Fruit fly (Drosophila melanogaster): ENCODE measurements around the gene CkIalpha.

Gene CkIalpha

DNA sequence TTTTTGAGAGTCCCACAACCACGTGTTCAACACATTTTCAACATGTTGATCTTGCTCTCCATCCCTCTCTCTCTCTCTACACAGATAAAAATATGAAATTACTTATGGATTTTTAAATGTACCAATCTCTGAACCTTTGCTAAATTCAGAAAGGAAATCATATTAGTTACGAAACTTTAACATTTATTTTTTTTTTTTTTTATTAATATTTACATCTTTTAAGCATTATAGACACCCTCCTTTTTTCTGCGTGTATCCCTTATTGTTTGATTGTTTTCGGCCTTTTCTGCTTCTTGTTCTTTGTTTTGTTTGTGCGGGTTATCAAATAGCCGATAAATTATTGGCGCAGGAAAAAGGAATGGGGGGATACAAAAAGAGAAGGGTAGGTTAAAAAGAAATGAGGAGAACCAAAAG is 13.1 kb downstream of the CkIalpha start (continued):
- TF ChIP-seq twi (tag; optimal IDR thresholded peaks at IDR 0.05) (peak; percentile 100), ap (GFP tag; IDR thresholded peaks at IDR 0.05) (peak; percentile 93), Sry-δ (GFP tag; optimal IDR thresholded peaks at IDR 0.05) (peak; percentile 44), CG6813 (GFP tag; optimal IDR thresholded peaks at IDR 0.05) (peak; percentile 95), vnd (GFP tag; IDR thresholded peaks at IDR 0.05; ENCODE audit: partially characterized antibody) (no peak), Blimp-1 (GFP tag; optimal IDR thresholded peaks at IDR 0.05) (peak; percentile 97), CG2129 (GFP tag; IDR thresholded peaks at IDR 0.05; ENCODE audit: partially characterized antibody) (no peak), fd64A (GFP tag; optimal IDR thresholded peaks at IDR 0.05) (peak; percentile 70), BEAF-32 (GFP tag; optimal IDR thresholded peaks at IDR 0.05) (no peak), yki (optimal IDR thresholded peaks at IDR 0.05) (no peak), kni (GFP tag; optimal IDR thresholded peaks at IDR 0.05) (peak; percentile 79), luna (GFP tag; optimal IDR thresholded peaks at IDR 0.05) (peak; percentile 41), p53 (GFP tag; optimal IDR thresholded peaks at IDR 0.05) (peak; percentile 11), CG12236 (GFP tag; optimal IDR thresholded peaks at IDR 0.05) (peak; percentile 51), CG30431 (GFP tag; optimal IDR thresholded peaks at IDR 0.05) (peak; percentile 86), Oaz (GFP tag; IDR thresholded peaks at IDR 0.05) (peak; percentile 84), B-H1 (GFP tag; IDR thresholded peaks at IDR 0.05) (peak; percentile 91), PHDP (tag; optimal IDR thresholded peaks at IDR 0.05) (peak; percentile 97), CG2875 (GFP tag; optimal IDR thresholded peaks at IDR 0.05) (peak; percentile 91), YL-1 (GFP tag; optimal IDR thresholded peaks at IDR 0.05) (peak; percentile 73), Elba2 (GFP tag; optimal IDR thresholded peaks at IDR 0.05) (peak; percentile 80), Dp (GFP tag; optimal IDR thresholded peaks at IDR 0.05) (no peak), fd102C (GFP tag; optimal IDR thresholded peaks at IDR 0.05) (peak; percentile 87), CG9215 (GFP tag; IDR thresholded peaks at IDR 0.05) (peak; percentile 93), nerfin-1 (tag; optimal IDR thresholded peaks at IDR 0.05) (peak; percentile 96), chm (GFP tag; IDR thresholded peaks at IDR 0.05) (peak; percentile 94), CG8478 (optimal IDR thresholded peaks at IDR 0.05) (no peak), her (GFP tag; optimal IDR thresholded peaks at IDR 0.05) (peak; percentile 13), ash1 (GFP tag; optimal IDR thresholded peaks at IDR 0.05) (peak; percentile 61), CG4360 (GFP tag; IDR thresholded peaks at IDR 0.05) (peak; percentile 61), Ravus (GFP tag; IDR thresholded peaks at IDR 0.05) (peak; percentile 87), CG42726 (GFP tag; IDR thresholded peaks at IDR 0.05; ENCODE audit: partially characterized antibody) (no peak), lilli (GFP tag; optimal IDR thresholded peaks at IDR 0.05) (peak; percentile 89), Oli (tag; optimal IDR thresholded peaks at IDR 0.05) (peak; percentile 96), CG13775 (GFP tag; optimal IDR thresholded peaks at IDR 0.05) (peak; percentile 95), Doc3 (GFP tag; IDR thresholded peaks at IDR 0.05; ENCODE audit: partially characterized antibody) (no peak), CG1792 (GFP tag; optimal IDR thresholded peaks at IDR 0.05) (peak; percentile 71), CG10274 (GFP tag; optimal IDR thresholded peaks at IDR 0.05) (peak; percentile 75), run (tag; optimal IDR thresholded peaks at IDR 0.05) (peak; percentile 86), CG18619 (GFP tag; optimal IDR thresholded peaks at IDR 0.05) (peak; percentile 94), E2f2 (GFP tag; IDR thresholded peaks at IDR 0.05) (peak; percentile 76), CG31365 (tag; optimal IDR thresholded peaks at IDR 0.05) (peak; percentile 52), NK7.1 (GFP tag; optimal IDR thresholded peaks at IDR 0.05) (peak; percentile 74), CG32767 (GFP tag; IDR thresholded peaks at IDR 0.05) (peak; percentile 93), CG2199 (GFP tag; IDR thresholded peaks at IDR 0.05) (peak; percentile 87; the same call in 2 of the 3 replicates), ato (GFP tag; IDR thresholded peaks at IDR 0.05; ENCODE audit: partially characterized antibody) (no peak), Bgb (GFP tag; IDR thresholded peaks at IDR 0.05; ENCODE audit: partially characterized antibody) (no peak), Rx (GFP tag; IDR thresholded peaks at IDR 0.05) (peak; percentile 82), CG9817 (tag; optimal IDR thresholded peaks at IDR 0.05) (peak; percentile 96), Hmr (GFP tag; optimal IDR thresholded peaks at IDR 0.05) (peak; percentile 95), al (GFP tag; IDR thresholded peaks at IDR 0.05) (peak; percentile 95)

Measured in whole organism, embryonic.